Fruit fly (Drosophila melanogaster) whole organism, embryonic: ENCODE results near the gene Trs20.
A peak's percentile ranks its signal among the peaks of the same experiment; 100 is the strongest.

ENCODE experiments used
- Ada2b ChIP-seq: fragments of 200-800 bp; sonication (Bioruptor generic); IDR thresholded peaks from 2 replicates; pipeline ENCODE4 v1.3.6; 2022; ENCODE audit warnings: missing biosample characterization, missing genetic modification characterization
- Adf1 ChIP-seq: fragments of 200-800 bp; sonication (Bioruptor generic); IDR thresholded peaks from 2 replicates; pipeline ENCODE4 v1.3.6; 2022; ENCODE audit warnings: missing biosample characterization, missing genetic modification characterization
- Atf6 ChIP-seq: fragments of 200-800 bp; sonication (Bioruptor generic); IDR thresholded peaks from 2 replicates; pipeline ENCODE4 v1.3.6; 2022; ENCODE audit warnings: missing biosample characterization, missing genetic modification characterization
- CG11504 ChIP-seq: fragments of 200-800 bp; sonication (Bioruptor generic); optimal IDR thresholded peaks from 3 replicates; lab custom pipeline; 2019; ENCODE audit warnings: missing biosample characterization, mild to moderate bottlenecking, missing genetic modification characterization, moderate library complexity
- CG12744 ChIP-seq: fragments of 200-800 bp; sonication (Bioruptor generic); optimal IDR thresholded peaks from 2 replicates; lab custom pipeline; 2016; ENCODE audit warnings: missing biosample characterization, missing genetic modification characterization
- CG12942 ChIP-seq: fragments of 200-800 bp; sonication (Bioruptor generic); optimal IDR thresholded peaks from 3 replicates; lab custom pipeline; 2016; ENCODE audit warnings: missing biosample characterization, missing genetic modification characterization
- CG13287 ChIP-seq: fragments of 200-800 bp; sonication (Bioruptor generic); IDR thresholded peaks from 2 replicates; pipeline ENCODE4 v1.3.6; 2022; ENCODE audit warnings: missing biosample characterization, missing genetic modification characterization; ENCODE audit not compliant: partially characterized antibody
- CG1603 ChIP-seq: fragments of 200-800 bp; sonication (Bioruptor generic); optimal IDR thresholded peaks from 2 replicates; lab custom pipeline; 2019; ENCODE audit warnings: missing biosample characterization, mild to moderate bottlenecking, missing genetic modification characterization, moderate library complexity
- CG16863 ChIP-seq: fragments of 200-800 bp; sonication (Bioruptor generic); optimal IDR thresholded peaks from 3 replicates; lab custom pipeline; 2016; ENCODE audit warnings: missing biosample characterization, missing genetic modification characterization
- CG17361 ChIP-seq: fragments of 200-800 bp; sonication (Bioruptor generic); IDR thresholded peaks from 3 replicates; pipeline ENCODE4 v1.3.6; 2022; ENCODE audit warnings: missing biosample characterization, missing genetic modification characterization
- CG1792 ChIP-seq: fragments of 200-800 bp; sonication (Bioruptor generic); optimal IDR thresholded peaks from 2 replicates; lab custom pipeline; 2016; ENCODE audit warnings: missing biosample characterization, missing genetic modification characterization
- CG18764 ChIP-seq: fragments of 200-800 bp; sonication (Bioruptor generic); optimal IDR thresholded peaks from 3 replicates; lab custom pipeline; 2016; ENCODE audit warnings: missing biosample characterization, missing genetic modification characterization
- CG4424 ChIP-seq: fragments of 200-800 bp; sonication (Bioruptor generic); optimal IDR thresholded peaks from 3 replicates; lab custom pipeline; 2016; ENCODE audit warnings: missing biosample characterization, missing genetic modification characterization
- CG7556 ChIP-seq: fragments of 200-800 bp; sonication (Bioruptor generic); optimal IDR thresholded peaks from 2 replicates; lab custom pipeline; 2017; ENCODE audit warnings: missing biosample characterization, mild to moderate bottlenecking, missing genetic modification characterization
- CG8359 ChIP-seq: fragments of 200-800 bp; sonication (Bioruptor generic); optimal IDR thresholded peaks from 2 replicates; lab custom pipeline; 2017; ENCODE audit warnings: missing biosample characterization, mild to moderate bottlenecking, missing genetic modification characterization, borderline replicate concordance
- CG9215 ChIP-seq: fragments of 200-800 bp; sonication (Bioruptor generic); IDR thresholded peaks from 2 replicates; pipeline ENCODE4 v1.3.6; 2022; ENCODE audit warnings: missing biosample characterization, missing genetic modification characterization
- CG9932 ChIP-seq: fragments of 200-800 bp; sonication (Bioruptor generic); IDR thresholded peaks from 2 replicates; pipeline ENCODE4 v1.3.6; 2022; ENCODE audit warnings: missing biosample characterization, missing genetic modification characterization
- Chrac-16 ChIP-seq: fragments of 200-800 bp; sonication (Bioruptor generic); optimal IDR thresholded peaks from 3 replicates; lab custom pipeline; 2016; ENCODE audit warnings: missing biosample characterization, missing genetic modification characterization
- D19B ChIP-seq: fragments of 200-800 bp; sonication (Bioruptor generic); optimal IDR thresholded peaks from 2 replicates; lab custom pipeline; 2017; ENCODE audit warnings: missing biosample characterization, mild to moderate bottlenecking, missing genetic modification characterization
- Dip3 ChIP-seq: fragments of 200-800 bp; sonication (Bioruptor generic); optimal IDR thresholded peaks from 3 replicates; lab custom pipeline; 2016; ENCODE audit warnings: missing biosample characterization, missing genetic modification characterization
- H2.0 ChIP-seq: fragments of 200-800 bp; sonication (Bioruptor generic); IDR thresholded peaks from 2 replicates; pipeline ENCODE4 v1.3.6; 2022; ENCODE audit warnings: missing biosample characterization, missing genetic modification characterization
- HmgZ ChIP-seq: fragments of 200-800 bp; sonication (Bioruptor generic); optimal IDR thresholded peaks from 2 replicates; lab custom pipeline; 2018; ENCODE audit warnings: missing biosample characterization, mild to moderate bottlenecking, missing genetic modification characterization
- Hr51 ChIP-seq, 2 experiments: fragments of 200-800 bp; sonication (Bioruptor generic); optimal IDR thresholded peaks; 2 replicates in 1 of 2; 3 replicates in 1 of 2; lab custom pipeline; 2016 to 2018; ENCODE audit warnings: missing biosample characterization in 2 of 2, missing genetic modification characterization in 2 of 2, mild to moderate bottlenecking in 1 of 2, moderate library complexity in 1 of 2
- Hsf ChIP-seq: fragments of 200-800 bp; sonication (Bioruptor generic); optimal IDR thresholded peaks from 3 replicates; lab custom pipeline; 2016; ENCODE audit warnings: missing biosample characterization, missing genetic modification characterization
- Lim3 ChIP-seq: fragments of 200-800 bp; sonication (Bioruptor generic); IDR thresholded peaks from 2 replicates; pipeline ENCODE4 v1.3.6; 2022; ENCODE audit warnings: missing biosample characterization, missing genetic modification characterization
- NK7.1 ChIP-seq: fragments of 200-800 bp; sonication (Bioruptor generic); optimal IDR thresholded peaks from 3 replicates; lab custom pipeline; 2016; ENCODE audit warnings: missing biosample characterization, missing genetic modification characterization
- Oli ChIP-seq: fragments of 200-800 bp; sonication (Bioruptor generic); optimal IDR thresholded peaks from 2 replicates; lab custom pipeline; 2018; ENCODE audit warnings: missing biosample characterization, mild to moderate bottlenecking, missing genetic modification characterization, moderate library complexity
- Sin3A ChIP-seq: fragments of >200 bp; optimal IDR thresholded peaks from 2 replicates; lab custom pipeline; 2018
- Sox102F ChIP-seq: fragments of 200-800 bp; sonication (Bioruptor generic); optimal IDR thresholded peaks from 2 replicates; lab custom pipeline; 2018; ENCODE audit warnings: missing biosample characterization, mild to moderate bottlenecking, missing genetic modification characterization, moderate library complexity
- Usf ChIP-seq: fragments of 200-800 bp; sonication (Bioruptor generic); optimal IDR thresholded peaks from 2 replicates; lab custom pipeline; 2017; ENCODE audit warnings: missing genotype, missing biosample characterization, missing genetic modification characterization
- Xrp1 ChIP-seq: fragments of 200-800 bp; sonication (Bioruptor generic); IDR thresholded peaks from 2 replicates; pipeline ENCODE4 v1.3.6; 2022; ENCODE audit warnings: missing biosample characterization, missing genetic modification characterization
- ato ChIP-seq: fragments of 200-800 bp; sonication (Bioruptor generic); IDR thresholded peaks from 2 replicates; pipeline ENCODE4 v1.3.6; 2022; ENCODE audit warnings: missing biosample characterization, missing genetic modification characterization; ENCODE audit not compliant: partially characterized antibody
- az2 ChIP-seq: fragments of 200-800 bp; sonication (Bioruptor generic); optimal IDR thresholded peaks from 3 replicates; lab custom pipeline; 2016; ENCODE audit warnings: missing biosample characterization, missing genetic modification characterization
- dimm ChIP-seq: fragments of 200-800 bp; sonication (Bioruptor generic); IDR thresholded peaks from 2 replicates; pipeline ENCODE4 v1.3.6; 2022; ENCODE audit warnings: missing biosample characterization, missing genetic modification characterization
- hkb ChIP-seq, 2 experiments: fragments of 200-800 bp in 1 of 2; fragments of >200 bp in 1 of 2; sonication (Bioruptor generic) in 1 of 2; IDR thresholded peaks in 1 of 2; optimal IDR thresholded peaks in 1 of 2; 2 replicates each; pipeline versions ENCODE4 v1.3.6 to Lab custom; 2017 to 2022; ENCODE audit warnings: missing biosample characterization in 1 of 2, missing genetic modification characterization in 1 of 2
- mam ChIP-seq: fragments of 200-800 bp; sonication (Bioruptor generic); optimal IDR thresholded peaks from 3 replicates; lab custom pipeline; 2016; ENCODE audit warnings: missing biosample characterization, missing genetic modification characterization
- org-1 ChIP-seq: fragments of 200-800 bp; sonication (Bioruptor generic); optimal IDR thresholded peaks from 2 replicates; lab custom pipeline; 2017; ENCODE audit warnings: missing biosample characterization, missing genetic modification characterization
- otp ChIP-seq: fragments of 200-800 bp; sonication (Bioruptor generic); IDR thresholded peaks from 3 replicates; pipeline ENCODE4, ENCODE4 v1.3.6; 2022; ENCODE audit warnings: missing biosample characterization, missing genetic modification characterization
- pho ChIP-seq: fragments of 200-800 bp; sonication (Bioruptor generic); optimal IDR thresholded peaks from 2 replicates; lab custom pipeline; 2016; ENCODE audit warnings: missing biosample characterization, missing genetic modification characterization
- prd ChIP-seq, 3 experiments: fragments of >200 bp in 2 of 3; fragments of 200-800 bp in 1 of 3; sonication (Bioruptor generic) in 1 of 3; optimal IDR thresholded peaks in 2 of 3; IDR thresholded peaks in 1 of 3; 2 replicates in 2 of 3; 3 replicates in 1 of 3; pipeline versions ENCODE4 v1.3.6 to Lab custom; 2017 to 2022; ENCODE audit warnings: missing biosample characterization in 1 of 3, missing genetic modification characterization in 1 of 3
- pzg ChIP-seq: fragments of 200-800 bp; sonication (Bioruptor generic); optimal IDR thresholded peaks from 3 replicates; lab custom pipeline; 2018; ENCODE audit warnings: missing biosample characterization, mild to moderate bottlenecking, missing genetic modification characterization, moderate library complexity
- row ChIP-seq: fragments of 200-800 bp; sonication (Bioruptor generic); IDR thresholded peaks from 3 replicates; pipeline ENCODE4 v1.3.6; 2022; ENCODE audit warnings: missing biosample characterization, missing genetic modification characterization
- sd ChIP-seq: fragments of 200-800 bp; sonication (Bioruptor generic); optimal IDR thresholded peaks from 3 replicates; lab custom pipeline; 2018; ENCODE audit warnings: missing biosample characterization, mild to moderate bottlenecking, missing genetic modification characterization, moderate library complexity
- sens ChIP-seq: fragments of 200-800 bp; sonication (Bioruptor generic); peaks from one replicate; lab custom pipeline; 2016; ENCODE audit warnings: missing biosample characterization, missing genetic modification characterization
- sim ChIP-seq: fragments of 200-800 bp; sonication (Bioruptor generic); IDR thresholded peaks from 2 replicates; pipeline ENCODE4 v1.3.6; 2022; ENCODE audit warnings: missing biosample characterization, missing genetic modification characterization
- tup ChIP-seq: fragments of 200-800 bp; sonication (Bioruptor generic); optimal IDR thresholded peaks from 2 replicates; lab custom pipeline; 2016; ENCODE audit warnings: missing biosample characterization, mild to moderate bottlenecking, missing genetic modification characterization, moderate library complexity
- wek ChIP-seq: fragments of 200-800 bp; sonication (Bioruptor generic); optimal IDR thresholded peaks from 3 replicates; lab custom pipeline; 2018; ENCODE audit warnings: missing biosample characterization, mild to moderate bottlenecking, missing genetic modification characterization, moderate library complexity
- zfh1 ChIP-seq: fragments of 200-800 bp; sonication (Bioruptor generic); IDR thresholded peaks from 3 replicates; pipeline ENCODE4 v1.3.6; 2022; ENCODE audit warnings: missing biosample characterization, missing genetic modification characterization

Gene Trs20

dm6 chr3L:16165356-16166168 is 34.1 kb upstream of the Trs20 start (continued):
- no peak for TF ChIP-seq Xrp1 (GFP tag; lab: Robert Waterston, UW)
- TF ChIP-seq CG9215 (GFP tag; lab: Robert Waterston, UW): peak; percentile 31
- TF ChIP-seq HmgZ (tag; lab: Kevin White, UChicago): peak; percentile 11
- TF ChIP-seq hkb (optimal IDR thresholded peaks at IDR 0.05; lab: Kevin White, UChicago): no peak
- TF ChIP-seq hkb (GFP tag; IDR thresholded peaks at IDR 0.05; lab: Robert Waterston, UW): 0 out of 2 replicates have a peak, but pooled peaks have one; percentile 20
- no peak for TF ChIP-seq tup (GFP tag; lab: Kevin White, UChicago)
- TF ChIP-seq sim (GFP tag; lab: Robert Waterston, UW): no peak
- TF ChIP-seq dimm (GFP tag; lab: Robert Waterston, UW): no peak
- TF ChIP-seq sens (GFP tag; lab: Kevin White, UChicago): peak; percentile 71
- 0 out of 2 replicates have a peak, but pooled peaks have one; percentile 28 for TF ChIP-seq H2.0 (GFP tag; lab: Robert Waterston, UW)
- no peak for TF ChIP-seq Lim3 (GFP tag; lab: Robert Waterston, UW)
- peak; percentile 65 for TF ChIP-seq mam (GFP tag; lab: Kevin White, UChicago)
- no peak for TF ChIP-seq CG8359 (GFP tag; lab: Kevin White, UChicago)
- peak; percentile 76 for TF ChIP-seq pho
- TF ChIP-seq CG17361 (GFP tag; lab: Robert Waterston, UW): peak; percentile 65
- TF ChIP-seq org-1 (GFP tag; lab: Kevin White, UChicago): peak; percentile 42
- TF ChIP-seq Atf6 (GFP tag; lab: Robert Waterston, UW): no peak; the same call in 1 of the 2 replicates
- TF ChIP-seq wek (GFP tag; lab: Kevin White, UChicago): no peak
- no peak for TF ChIP-seq prd (optimal IDR thresholded peaks at IDR 0.05; lab: Kevin White, UChicago)
- TF ChIP-seq prd (GFP tag; IDR thresholded peaks at IDR 0.05; lab: Robert Waterston, UW): peak; percentile 60; the same call in 2 of the 3 replicates
- TF ChIP-seq Hsf: peak; percentile 57
- no peak for TF ChIP-seq ato (GFP tag; lab: Robert Waterston, UW)
- TF ChIP-seq NK7.1 (GFP tag; lab: Kevin White, UChicago): peak; percentile 17
- TF ChIP-seq CG16863 (GFP tag; lab: Kevin White, UChicago): peak; percentile 12
- TF ChIP-seq Usf (GFP tag; lab: Kevin White, UChicago): peak; percentile 65
- peak; percentile 48 for TF ChIP-seq Oli (tag; lab: Kevin White, UChicago)
- TF ChIP-seq Chrac-16 (GFP tag; lab: Kevin White, UChicago): peak; percentile 39
- peak; percentile 38 for TF ChIP-seq Ada2b
- TF ChIP-seq pzg (GFP tag; lab: Kevin White, UChicago): no peak
- peak; percentile 35 for TF ChIP-seq CG4424
- TF ChIP-seq CG11504 (tag; lab: Kevin White, UChicago): peak; percentile 57
- no peak for TF ChIP-seq CG18764 (GFP tag; lab: Kevin White, UChicago)
- peak; percentile 33 for TF ChIP-seq az2 (GFP tag; lab: Kevin White, UChicago)
- TF ChIP-seq CG9932 (GFP tag; lab: Robert Waterston, UW): peak; percentile 74
- peak in 1 of 2 experiments; percentile 61 for TF ChIP-seq Hr51 (GFP tag; optimal IDR thresholded peaks at IDR 0.05; lab: Kevin White, UChicago)
- peak; percentile 66 for TF ChIP-seq Dip3
- TF ChIP-seq CG1792 (GFP tag; lab: Kevin White, UChicago): peak; percentile 15
- TF ChIP-seq CG12744: peak; percentile 58
- peak; percentile 40 for TF ChIP-seq sd (tag; lab: Kevin White, UChicago)
- TF ChIP-seq Sox102F (GFP tag; lab: Kevin White, UChicago): peak; percentile 44
- TF ChIP-seq Sin3A (lab: Kevin White, UChicago): no peak
- 0 out of 3 replicates have a peak, but pooled peaks have one; percentile 35 for TF ChIP-seq zfh1 (GFP tag; lab: Robert Waterston, UW)
- peak; percentile 51 for TF ChIP-seq row (GFP tag; lab: Robert Waterston, UW)
- no peak for TF ChIP-seq CG1603 (tag; lab: Kevin White, UChicago)
- no peak for TF ChIP-seq CG12942 (GFP tag; lab: Kevin White, UChicago)
- TF ChIP-seq otp (GFP tag; lab: Robert Waterston, UW): 0 out of 3 replicates have a peak, but pooled peaks have one; percentile 45
- no peak for TF ChIP-seq Adf1 (GFP tag; lab: Robert Waterston, UW)
- TF ChIP-seq CG7556 (GFP tag; lab: Kevin White, UChicago): peak; percentile 32
- TF ChIP-seq D19B (GFP tag; lab: Kevin White, UChicago): peak; percentile 90
- no peak for TF ChIP-seq CG13287 (GFP tag; lab: Robert Waterston, UW)
